Worm (Caenorhabditis elegans): Measurements from ENCODE around the gene gldi-11.

The gldi-11 gene

DNA sequence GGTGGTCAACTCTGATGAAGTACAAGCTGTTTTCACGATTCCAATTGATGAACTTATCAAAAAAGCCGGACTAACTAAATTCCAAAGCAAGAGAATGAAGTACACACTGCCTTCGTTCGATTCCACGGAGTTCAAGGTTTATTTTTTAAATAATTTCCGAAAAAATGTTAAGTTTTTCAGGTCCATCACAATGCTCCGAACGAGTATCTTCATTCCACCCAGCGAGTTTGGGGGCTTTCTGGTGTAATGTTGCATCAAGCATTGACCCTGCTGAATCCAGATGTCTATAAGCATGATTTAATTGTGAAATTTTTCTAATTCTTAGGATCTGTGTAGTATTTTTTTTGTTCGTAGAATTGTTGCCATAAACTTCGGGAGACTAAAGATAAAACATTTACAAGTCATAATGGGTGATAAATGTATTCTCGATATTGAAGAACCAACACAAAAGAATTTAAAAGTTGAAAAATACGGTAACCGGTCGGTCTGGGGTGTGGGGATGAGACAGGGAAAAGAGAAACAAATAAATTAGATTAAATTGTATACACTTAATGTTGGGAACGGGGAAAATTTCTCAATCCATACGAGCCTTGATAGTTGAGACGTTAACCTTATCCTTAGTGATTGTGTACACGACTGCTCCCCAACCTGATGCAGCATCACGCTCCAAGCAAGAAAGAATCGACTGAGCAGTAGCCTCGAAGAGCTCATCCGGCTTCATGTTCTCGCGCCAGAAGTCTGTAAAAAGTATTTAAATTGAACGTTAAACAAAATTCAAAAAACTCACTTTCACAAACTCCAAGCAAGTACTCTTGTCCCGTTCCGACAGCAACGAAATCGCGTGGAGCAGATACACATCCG, 8.7 kb upstream of the gldi-11 start:
- TF ChIP-seq skn-1 (tag; optimal IDR thresholded peaks at IDR 0.05) (no peak), sem-4 (tag; optimal IDR thresholded peaks at IDR 0.05) (no peak), sma-3 (GFP tag; optimal IDR thresholded peaks at IDR 0.05) (no peak), elt-1 (tag; optimal IDR thresholded peaks at IDR 0.05) (no peak), egl-27 (tag; optimal IDR thresholded peaks at IDR 0.05) (no peak), ztf-1 (GFP tag; conservative IDR thresholded peaks at IDR 0.05) (no peak), unc-62 (GFP tag; optimal IDR thresholded peaks at IDR 0.05) (no peak), fos-1 (tag; optimal IDR thresholded peaks at IDR 0.05) (no peak), C34F6.9 (tag; optimal IDR thresholded peaks at IDR 0.05) (no peak), crh-2 (tag; optimal IDR thresholded peaks at IDR 0.05) (no peak), ZK546.5 (tag; optimal IDR thresholded peaks at IDR 0.05) (no peak), nhr-12 (tag; optimal IDR thresholded peaks at IDR 0.05) (no peak), nhr-77 (tag; optimal IDR thresholded peaks at IDR 0.05) (no peak), mbf-1 (tag; optimal IDR thresholded peaks at IDR 0.05) (no peak), mab-5 (tag; optimal IDR thresholded peaks at IDR 0.05) (no peak), nhr-11 (tag; optimal IDR thresholded peaks at IDR 0.05) (no peak), unc-55 (GFP tag; optimal IDR thresholded peaks at IDR 0.05) (no peak), nhr-21 (tag; optimal IDR thresholded peaks at IDR 0.05) (no peak), nhr-129 (tag; optimal IDR thresholded peaks at IDR 0.05) (no peak)

DNA sequence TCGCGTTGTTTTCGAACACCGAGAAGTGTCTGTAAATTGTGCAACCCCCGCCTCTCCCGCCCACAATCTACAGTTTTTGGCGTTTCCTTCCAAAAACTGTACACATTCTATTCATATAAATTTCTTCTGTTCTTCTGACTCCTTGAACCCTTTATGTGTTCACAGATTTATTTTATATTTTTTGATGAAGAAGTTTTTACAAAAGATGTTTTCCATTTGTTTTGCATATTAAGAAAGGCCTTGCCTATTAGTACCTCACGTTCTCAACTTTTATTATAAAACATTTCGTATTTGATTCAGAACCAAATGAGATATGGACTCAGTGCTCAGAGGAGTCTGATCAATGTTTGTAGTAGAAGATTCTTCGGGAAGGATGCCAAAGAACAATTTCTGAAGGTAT, 7.7 kb upstream of the gldi-11 start, which contains the start of gene ndx-3:
Gene ndx-3 (plus strand): TSS at position 301 of the 400 bp plus-strand sequence.
- no peak for TF ChIP-seq ztf-4 (tag; optimal IDR thresholded peaks at IDR 0.05)
- no peak for TF ChIP-seq zag-1 (tag; optimal IDR thresholded peaks at IDR 0.05)
- no peak for TF ChIP-seq sma-9 (GFP tag; optimal IDR thresholded peaks at IDR 0.05)
- no peak for TF ChIP-seq sma-9 (tag; optimal IDR thresholded peaks at IDR 0.05)
- no peak for TF ChIP-seq snpc-4 (tag; optimal IDR thresholded peaks at IDR 0.05)
- TF ChIP-seq peb-1 (tag; optimal IDR thresholded peaks at IDR 0.05) = no peak
- no peak for TF ChIP-seq elt-3 (tag; optimal IDR thresholded peaks at IDR 0.05)
- TF ChIP-seq nhr-23 (tag; optimal IDR thresholded peaks at IDR 0.05) = no peak
- TF ChIP-seq crh-2 (tag; optimal IDR thresholded peaks at IDR 0.05) = no peak
- TF ChIP-seq gmeb-1 (tag; optimal IDR thresholded peaks at IDR 0.05) = no peak
- no peak for TF ChIP-seq ztf-1 (GFP tag; conservative IDR thresholded peaks at IDR 0.05)
- no peak for TF ChIP-seq lsy-2 (tag; optimal IDR thresholded peaks at IDR 0.05)
- no peak for TF ChIP-seq ZK546.5 (tag; optimal IDR thresholded peaks at IDR 0.05)
- TF ChIP-seq mab-5 (tag; optimal IDR thresholded peaks at IDR 0.05) = no peak
- TF ChIP-seq nhr-10 (tag; optimal IDR thresholded peaks at IDR 0.05) = no peak
- no peak for TF ChIP-seq sma-3 (GFP tag; optimal IDR thresholded peaks at IDR 0.05)
- no peak for TF ChIP-seq fos-1 (tag; optimal IDR thresholded peaks at IDR 0.05)
- no peak for TF ChIP-seq lin-11 (tag; optimal IDR thresholded peaks at IDR 0.05)
- TF ChIP-seq mbf-1 (tag; optimal IDR thresholded peaks at IDR 0.05) = no peak

DNA sequence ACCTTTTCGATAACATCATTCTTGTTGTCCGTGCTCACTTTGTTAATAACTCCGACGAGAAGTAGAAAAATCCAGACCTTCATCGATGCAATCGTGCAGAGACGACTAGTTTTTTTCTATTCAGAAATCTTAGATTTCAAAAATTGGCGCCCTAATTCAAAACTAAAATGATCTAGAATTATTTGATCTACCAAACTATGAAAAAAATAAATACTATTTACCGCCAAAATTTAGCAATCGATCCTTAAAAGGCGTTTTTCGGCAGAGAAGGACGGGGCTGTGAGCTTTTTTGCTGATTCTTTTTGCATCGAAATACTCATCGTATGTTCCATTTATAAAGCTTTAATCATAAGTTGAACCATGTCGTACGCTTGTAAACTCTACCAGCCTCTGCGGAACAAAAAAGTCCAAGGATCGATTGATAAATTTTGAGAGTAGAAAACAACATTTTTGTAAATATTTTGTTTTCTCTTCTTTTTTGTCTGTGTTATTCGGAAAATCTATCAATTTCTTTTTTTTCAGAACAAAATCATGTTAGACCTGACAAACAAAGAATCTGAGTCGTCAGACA, 3.9 kb upstream of the gldi-11 start, which contains the start of the genes try-1 and zyg-12:
Gene try-1 (minus strand): TSS at position 148 of the 571 bp plus-strand sequence.
Gene zyg-12 (plus strand): TSS at position 521 of the 571 bp plus-strand sequence.
- TF ChIP-seq crh-2 (tag; optimal IDR thresholded peaks at IDR 0.05) (no peak), blmp-1 (tag; optimal IDR thresholded peaks at IDR 0.05; ENCODE audit: insufficient read depth) (no peak), peb-1 (tag; optimal IDR thresholded peaks at IDR 0.05) (no peak), zag-1 (tag; optimal IDR thresholded peaks at IDR 0.05) (no peak), nhr-129 (tag; optimal IDR thresholded peaks at IDR 0.05) (no peak), sma-9 (GFP tag; optimal IDR thresholded peaks at IDR 0.05) (no peak), sma-9 (tag; optimal IDR thresholded peaks at IDR 0.05) (no peak), mbf-1 (tag; optimal IDR thresholded peaks at IDR 0.05) (no peak)

DNA sequence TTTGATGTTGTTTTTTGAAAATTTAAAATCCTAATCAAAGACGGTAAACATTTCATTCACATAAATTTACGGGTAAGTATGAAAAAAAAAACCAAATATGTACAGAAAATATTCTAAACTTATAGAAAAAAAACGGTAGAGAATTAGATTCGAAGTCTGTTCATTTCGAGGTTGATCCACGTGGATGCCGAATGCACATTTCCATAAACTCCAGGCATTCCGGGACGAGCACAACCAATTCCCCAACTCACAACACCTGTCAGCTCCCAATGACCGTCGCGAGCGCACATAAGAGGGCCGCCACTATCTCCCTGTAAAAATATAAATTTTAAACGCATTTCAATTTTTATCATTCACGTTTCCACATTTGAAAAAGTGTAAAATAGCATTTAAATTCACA, 2.5 kb upstream of the gldi-11 start:
- TF ChIP-seq nhr-6 (tag; optimal IDR thresholded peaks at IDR 0.05) (no peak), crh-2 (tag; optimal IDR thresholded peaks at IDR 0.05) (no peak), ZK546.5 (tag; optimal IDR thresholded peaks at IDR 0.05) (no peak), Y55F3AM.14 (GFP tag; optimal IDR thresholded peaks at IDR 0.05) (no peak), lsy-2 (tag; optimal IDR thresholded peaks at IDR 0.05) (no peak), lin-39 (tag; optimal IDR thresholded peaks at IDR 0.05) (no peak), nhr-23 (tag; optimal IDR thresholded peaks at IDR 0.05) (no peak), elt-1 (tag; optimal IDR thresholded peaks at IDR 0.05) (no peak), egl-27 (tag; optimal IDR thresholded peaks at IDR 0.05) (no peak), nhr-21 (tag; optimal IDR thresholded peaks at IDR 0.05) (no peak)
